Worm (Caenorhabditis elegans): Measurements from ENCODE around the gene daf-5.

daf-5 gene

DNA sequence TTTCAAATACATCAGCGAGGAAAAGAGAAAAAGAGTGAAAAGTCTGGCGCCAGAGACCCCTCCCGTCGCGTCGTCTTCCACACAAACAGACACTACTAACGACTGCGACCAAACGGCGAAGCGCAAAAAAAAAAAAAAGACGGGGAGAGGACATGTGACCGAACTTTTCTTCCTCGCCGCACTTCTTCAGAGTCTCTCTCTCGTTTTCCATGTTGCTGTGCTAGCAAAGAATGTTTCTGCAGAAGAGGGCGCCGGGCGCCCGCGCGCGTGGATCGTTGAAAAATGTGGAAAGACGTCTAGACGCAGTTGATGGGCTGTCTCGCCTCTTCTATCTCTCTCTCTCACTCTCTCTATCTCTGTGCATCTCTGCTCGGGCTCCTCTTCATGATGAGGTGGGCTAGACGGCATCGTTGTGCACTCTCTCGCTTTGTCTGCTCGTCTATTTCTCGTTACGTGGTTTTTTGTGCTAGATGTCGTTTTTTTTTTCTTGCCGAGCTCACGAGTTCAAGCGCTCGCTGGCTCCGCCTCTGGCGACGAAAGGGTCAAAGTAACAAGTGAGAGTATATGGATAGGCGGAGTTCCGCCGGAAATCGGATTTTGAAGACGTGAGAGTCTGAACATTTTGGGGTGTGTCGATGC lies 11.8 kb downstream of the daf-5 start (continued):
- TF ChIP-seq blmp-1 (tag; optimal IDR thresholded peaks at IDR 0.05) (peak; percentile 92), ztf-4 (tag; optimal IDR thresholded peaks at IDR 0.05) (peak; percentile 79), zip-4 (GFP tag; optimal IDR thresholded peaks at IDR 0.05) (peak; percentile 68), ces-1 (GFP tag; optimal IDR thresholded peaks at IDR 0.05) (no peak), dpl-1 (GFP tag; optimal IDR thresholded peaks at IDR 0.05) (peak; percentile 52 to 60 (median 57)), snpc-4 (tag; optimal IDR thresholded peaks at IDR 0.05) (peak; percentile 78), pag-3 (tag; optimal IDR thresholded peaks at IDR 0.05; ENCODE audit: borderline replicate concordance, insufficient read depth) (peak; percentile 57), tlp-1 (tag; optimal IDR thresholded peaks at IDR 0.05) (no peak), alr-1 (tag; optimal IDR thresholded peaks at IDR 0.05; ENCODE audit: borderline replicate concordance) (no peak), lin-14 (GFP tag; optimal IDR thresholded peaks at IDR 0.05) (peak; percentile 98), elt-3 (tag; optimal IDR thresholded peaks at IDR 0.05) (peak in 3 of 6 experiments; percentile 54 to 85 (median 77)), mef-2 (tag; optimal IDR thresholded peaks at IDR 0.05) (peak; percentile 85), fkh-8 (tag; optimal IDR thresholded peaks at IDR 0.05) (peak; percentile 93), lin-39 (tag; optimal IDR thresholded peaks at IDR 0.05) (peak; percentile 72), F16B12.6 (tag; optimal IDR thresholded peaks at IDR 0.05) (peak; percentile 7), unc-30 (tag; optimal IDR thresholded peaks at IDR 0.05) (no peak), nhr-237 (tag; optimal IDR thresholded peaks at IDR 0.05) (peak; percentile 65), lsy-2 (tag; optimal IDR thresholded peaks at IDR 0.05) (peak; percentile 82 to 90), unc-62 (GFP tag; optimal IDR thresholded peaks at IDR 0.05) (no peak), pqm-1 (tag; optimal IDR thresholded peaks at IDR 0.05) (no peak), ets-5 (GFP tag; IDR thresholded peaks at IDR 0.05) (0 out of 2 replicates have a peak, but pooled peaks have one; percentile 89), nhr-12 (tag; optimal IDR thresholded peaks at IDR 0.05) (no peak), hlh-4 (tag; optimal IDR thresholded peaks at IDR 0.05) (no peak), nhr-90 (tag; optimal IDR thresholded peaks at IDR 0.05; ENCODE audit: poor library complexity) (peak; percentile 83), swsn-7 (tag; optimal IDR thresholded peaks at IDR 0.05) (peak; percentile 93), rnt-1 (tag; optimal IDR thresholded peaks at IDR 0.05) (peak; percentile 85), xbp-1 (tag; optimal IDR thresholded peaks at IDR 0.05) (peak; percentile 83), lir-3 (tag; optimal IDR thresholded peaks at IDR 0.05; ENCODE audit: poor library complexity) (peak; percentile 76), unc-130 (tag; optimal IDR thresholded peaks at IDR 0.05) (peak; percentile 82), dsc-1 (tag; optimal IDR thresholded peaks at IDR 0.05) (peak; percentile 89), elt-2 (tag; optimal IDR thresholded peaks at IDR 0.05) (peak; percentile 36), mdl-1 (tag; optimal IDR thresholded peaks at IDR 0.05) (peak; percentile 77 to 97), pax-3 (tag; optimal IDR thresholded peaks at IDR 0.05) (peak; percentile 85), Y116A8C.19 (tag; optimal IDR thresholded peaks at IDR 0.05; ENCODE audit: borderline replicate concordance) (no peak), efl-1 (optimal IDR thresholded peaks at IDR 0.05) (peak; percentile 77 to 88), efl-1 (GFP tag; optimal IDR thresholded peaks at IDR 0.05 in 1 of 2) (peak; percentile 49 to 95), fkh-4 (tag; optimal IDR thresholded peaks at IDR 0.05; ENCODE audit: borderline replicate concordance) (no peak), tbx-2 (tag; optimal IDR thresholded peaks at IDR 0.05) (peak; percentile 95), sox-4 (tag; optimal IDR thresholded peaks at IDR 0.05) (peak; percentile 61)

ce11 chrII:14039811-14040203 lies 12.3 kb downstream of the daf-5 start:
- TF ChIP-seq mdl-1 (tag; optimal IDR thresholded peaks at IDR 0.05): no peak
- no peak for TF ChIP-seq nhr-77 (tag; optimal IDR thresholded peaks at IDR 0.05)
- no peak for TF ChIP-seq efl-1 (optimal IDR thresholded peaks at IDR 0.05)
- peak in 1 of 2 experiments; percentile 40 for TF ChIP-seq efl-1 (GFP tag; optimal IDR thresholded peaks at IDR 0.05 in 1 of 2)
- TF ChIP-seq unc-30 (tag; optimal IDR thresholded peaks at IDR 0.05): no peak
- no peak for TF ChIP-seq blmp-1 (tag; optimal IDR thresholded peaks at IDR 0.05)
- no peak for TF ChIP-seq C16A3.4 (tag; optimal IDR thresholded peaks at IDR 0.05)
- TF ChIP-seq elt-2 (tag; optimal IDR thresholded peaks at IDR 0.05): no peak
